Worm (Caenorhabditis elegans): Measurements from ENCODE around the gene F22H10.3.

F22H10.3 gene

ce11 chrX:16696822-16697221 lies 19.3 kb upstream of the F22H10.3 start:
- TF ChIP-seq hlh-15 (tag; optimal IDR thresholded peaks at IDR 0.05), result no peak
- no peak for TF ChIP-seq ceh-34 (tag; optimal IDR thresholded peaks at IDR 0.05)
- TF ChIP-seq F13H6.1 (tag; optimal IDR thresholded peaks at IDR 0.05), result no peak
- no peak for TF ChIP-seq ceh-19 (GFP tag; optimal IDR thresholded peaks at IDR 0.05)
- TF ChIP-seq ref-2 (tag; optimal IDR thresholded peaks at IDR 0.05), result no peak
- TF ChIP-seq pqm-1 (tag; optimal IDR thresholded peaks at IDR 0.05), result no peak
- TF ChIP-seq dmd-4 (tag; optimal IDR thresholded peaks at IDR 0.05; ENCODE audit: borderline replicate concordance), result no peak
- no peak for TF ChIP-seq tbx-7 (tag; optimal IDR thresholded peaks at IDR 0.05)
- no peak for TF ChIP-seq ahr-1 (tag; optimal IDR thresholded peaks at IDR 0.05)
- TF ChIP-seq elt-2 (tag; optimal IDR thresholded peaks at IDR 0.05), result no peak
- no peak for TF ChIP-seq odd-2 (tag; optimal IDR thresholded peaks at IDR 0.05)
- no peak for TF ChIP-seq ttx-3 (tag; optimal IDR thresholded peaks at IDR 0.05)
- no peak for TF ChIP-seq ama-1 (optimal IDR thresholded peaks at IDR 0.05)
- no peak for TF ChIP-seq ceh-2 (tag; optimal IDR thresholded peaks at IDR 0.05)
- TF ChIP-seq dve-1 (tag; optimal IDR thresholded peaks at IDR 0.05), result no peak
- TF ChIP-seq sox-4 (tag; optimal IDR thresholded peaks at IDR 0.05), result no peak
- TF ChIP-seq zip-5 (tag; optimal IDR thresholded peaks at IDR 0.05), result no peak

- TF ChIP-seq fkh-10 (GFP tag; optimal IDR thresholded peaks at IDR 0.05), result no peak
- TF ChIP-seq sdc-2 (tag; optimal IDR thresholded peaks at IDR 0.05), result peak; percentile 86
- TF ChIP-seq ceh-14 (tag; optimal IDR thresholded peaks at IDR 0.05), result no peak
Measured at ce11 chrX:16695184-16695583, 17.7 kb upstream of the F22H10.3 start.

ce11 chrX:16691045-16691444 lies 13.5 kb upstream of the F22H10.3 start, which contains the start of gene F22H10.6:
Gene F22H10.6 (minus strand): TSS chrX:16691336.
- TF ChIP-seq K09A11.1 (tag; optimal IDR thresholded peaks at IDR 0.05; ENCODE audit: insufficient read depth) (no peak), ceh-24 (tag; optimal IDR thresholded peaks at IDR 0.05) (no peak), ceh-9 (tag; optimal IDR thresholded peaks at IDR 0.05) (no peak)

- TF ChIP-seq hlh-6 (tag; optimal IDR thresholded peaks at IDR 0.05), result no peak
- TF ChIP-seq ceh-24 (tag; optimal IDR thresholded peaks at IDR 0.05), result no peak
- TF ChIP-seq C38D4.7 (GFP tag; optimal IDR thresholded peaks at IDR 0.05), result no peak
- no peak for TF ChIP-seq fkh-10 (GFP tag; optimal IDR thresholded peaks at IDR 0.05)
- no peak for TF ChIP-seq nfya-1 (tag; optimal IDR thresholded peaks at IDR 0.05)
- TF ChIP-seq K02D7.2 (tag; optimal IDR thresholded peaks at IDR 0.05), result no peak
Measured at ce11 chrX:16689852-16690473, 12.5 kb upstream of the F22H10.3 start.

- TF ChIP-seq npax-4 (tag; optimal IDR thresholded peaks at IDR 0.05) (no peak), ceh-31 (tag; optimal IDR thresholded peaks at IDR 0.05) (no peak), C08G9.2 (tag; optimal IDR thresholded peaks at IDR 0.05) (no peak), tbx-2 (tag; optimal IDR thresholded peaks at IDR 0.05) (no peak), mec-3 (tag; optimal IDR thresholded peaks at IDR 0.05; ENCODE audit: borderline replicate concordance) (no peak), ahr-1 (tag; optimal IDR thresholded peaks at IDR 0.05) (no peak), ceh-2 (tag; optimal IDR thresholded peaks at IDR 0.05) (no peak), pqm-1 (tag; optimal IDR thresholded peaks at IDR 0.05) (no peak)
Measured at ce11 chrX:16687945-16688344, 10.4 kb upstream of the F22H10.3 start, which contains the start of gene F22H10.11. Gene F22H10.11 (minus strand): TSS chrX:16688045.

- TF ChIP-seq C38D4.7 (GFP tag; optimal IDR thresholded peaks at IDR 0.05) (no peak), nhr-232 (tag; optimal IDR thresholded peaks at IDR 0.05) (no peak), hlh-6 (tag; optimal IDR thresholded peaks at IDR 0.05) (no peak), ahr-1 (tag; optimal IDR thresholded peaks at IDR 0.05) (no peak), fax-1 (tag; optimal IDR thresholded peaks at IDR 0.05) (no peak), unc-86 (tag; optimal IDR thresholded peaks at IDR 0.05) (no peak), pqm-1 (tag; optimal IDR thresholded peaks at IDR 0.05) (no peak), unc-42 (tag; optimal IDR thresholded peaks at IDR 0.05) (no peak), ceh-2 (tag; optimal IDR thresholded peaks at IDR 0.05) (no peak), ttx-3 (tag; optimal IDR thresholded peaks at IDR 0.05) (no peak), pros-1 (tag; optimal IDR thresholded peaks at IDR 0.05) (no peak)
Measured at ce11 chrX:16687377-16687776, 9.9 kb upstream of the F22H10.3 start.

All from whole organism, late embryonic.